Fruit fly (Drosophila melanogaster) whole organism, wandering third instar larva: ENCODE measurements around the gene CG14628.

Experiments
- Abd-B ChIP-seq: fragments of >200 bp; optimal IDR thresholded peaks from 2 replicates; lab custom pipeline; 2017; ENCODE audit warnings: missing biosample characterization, missing genetic modification characterization
- CG32264 ChIP-seq: fragments of 200-800 bp; sonication (Bioruptor generic); optimal IDR thresholded peaks from 2 replicates; lab custom pipeline; 2016; ENCODE audit warnings: missing biosample characterization, missing genetic modification characterization
- CG9705 ChIP-seq: fragments of 200-800 bp; sonication (Bioruptor generic); optimal IDR thresholded peaks from 2 replicates; lab custom pipeline; 2018; ENCODE audit warnings: missing biosample characterization, mild to moderate bottlenecking, missing genetic modification characterization
- CrebA ChIP-seq: fragments of 200-800 bp; sonication (Bioruptor generic); optimal IDR thresholded peaks from 2 replicates; lab custom pipeline; 2016; ENCODE audit warnings: missing biosample characterization, mild to moderate bottlenecking, missing genetic modification characterization, borderline replicate concordance
- Dif ChIP-seq: fragments of 200-275, 200-300 bp; sonication (Bioruptor generic); optimal IDR thresholded peaks from 2 replicates; lab custom pipeline; 2018; ENCODE audit warnings: missing biosample characterization, missing genetic modification characterization; ENCODE audit not compliant: partially characterized antibody
- GATAd ChIP-seq: sonication (Bioruptor generic); optimal IDR thresholded peaks from 2 replicates; lab custom pipeline; 2016; ENCODE audit warnings: missing biosample characterization, missing genetic modification characterization
- HLH106 ChIP-seq: fragments of 200-800 bp; optimal IDR thresholded peaks from 3 replicates; lab custom pipeline; 2019; ENCODE audit warnings: missing biosample characterization, mild to moderate bottlenecking, missing genetic modification characterization, moderate library complexity
- Hnf4 ChIP-seq: fragments of 200-800 bp; sonication (Bioruptor generic); optimal IDR thresholded peaks from 2 replicates; lab custom pipeline; 2016; ENCODE audit warnings: missing biosample characterization, mild to moderate bottlenecking, missing genetic modification characterization
- Hr78 ChIP-seq: fragments of >200 bp; optimal IDR thresholded peaks from 2 replicates; lab custom pipeline; 2017; ENCODE audit warnings: missing biosample characterization, missing genetic modification characterization
- Myc ChIP-seq: fragments of >200 bp; optimal IDR thresholded peaks from 2 replicates; lab custom pipeline; 2017
- OdsH ChIP-seq: fragments of 200-800 bp; sonication (Bioruptor generic); optimal IDR thresholded peaks from 2 replicates; lab custom pipeline; 2016; ENCODE audit warnings: missing biosample characterization, mild to moderate bottlenecking, missing genetic modification characterization
- Rel ChIP-seq, 2 experiments: fragments of 200-800 bp; sonication (Bioruptor generic) in 1 of 2; optimal IDR thresholded peaks; 2 replicates in 1 of 2; 3 replicates in 1 of 2; lab custom pipeline; 2016 to 2019; ENCODE audit warnings: mild to moderate bottlenecking in 2 of 2, missing biosample characterization in 2 of 2, missing genetic modification characterization in 2 of 2, moderate library complexity in 1 of 2
- Sp1 ChIP-seq: fragments of 200-800 bp; sonication (Bioruptor generic); optimal IDR thresholded peaks from 3 replicates; lab custom pipeline; 2019; ENCODE audit warnings: missing biosample characterization, mild to moderate bottlenecking, missing genetic modification characterization, moderate library complexity
- Vsx2 ChIP-seq: fragments of 200-300, 225-300 bp; sonication (Bioruptor generic); optimal IDR thresholded peaks from 2 replicates; lab custom pipeline; 2018; ENCODE audit warnings: missing biosample characterization, missing genetic modification characterization; ENCODE audit not compliant: partially characterized antibody
- br ChIP-seq: fragments of 200-800 bp; sonication (Bioruptor generic); optimal IDR thresholded peaks from 2 replicates; lab custom pipeline; 2016; ENCODE audit warnings: missing biosample characterization, missing genetic modification characterization
- brk ChIP-seq: fragments of 200-800 bp; sonication (Bioruptor generic); optimal IDR thresholded peaks from 2 replicates; lab custom pipeline; 2016; ENCODE audit warnings: missing biosample characterization, mild to moderate bottlenecking, missing genetic modification characterization
- dl ChIP-seq, 2 experiments: fragments of 175-275, 200-275 bp in 1 of 2; fragments of 200-275 bp in 1 of 2; sonication (Bioruptor generic); optimal IDR thresholded peaks; lab custom pipeline; 2018; ENCODE audit warnings: mild to moderate bottlenecking in 2 of 2, missing biosample characterization in 2 of 2, missing genetic modification characterization in 2 of 2, moderate library complexity in 2 of 2; ENCODE audit not compliant: partially characterized antibody in 2 of 2, insufficient read depth in 1 of 2
- dmrt93B ChIP-seq: fragments of 200-800 bp; sonication (Bioruptor generic); optimal IDR thresholded peaks from 2 replicates; lab custom pipeline; 2018; ENCODE audit warnings: missing biosample characterization, mild to moderate bottlenecking, missing genetic modification characterization
- dsf ChIP-seq: sonication (Bioruptor generic); optimal IDR thresholded peaks from 2 replicates; lab custom pipeline; 2016; ENCODE audit warnings: missing biosample characterization, missing genetic modification characterization, borderline replicate concordance
- ey ChIP-seq: fragments of 200-800 bp; sonication (Bioruptor generic); optimal IDR thresholded peaks from 2 replicates; lab custom pipeline; 2016; ENCODE audit warnings: missing biosample characterization, missing genetic modification characterization
- foxo ChIP-seq, 2 experiments: fragments of 200-800 bp; sonication (Bioruptor generic); optimal IDR thresholded peaks; 2 replicates in 1 of 2; 3 replicates in 1 of 2; lab custom pipeline; 2016 to 2017; ENCODE audit warnings: missing biosample characterization in 2 of 2, missing genetic modification characterization in 2 of 2
- fru ChIP-seq: fragments of 200-800 bp; sonication (Bioruptor generic); optimal IDR thresholded peaks from 3 replicates; lab custom pipeline; 2016; ENCODE audit warnings: missing biosample characterization, mild to moderate bottlenecking, missing genetic modification characterization
- h ChIP-seq: fragments of 200-800 bp; sonication (Bioruptor generic); optimal IDR thresholded peaks from 3 replicates; lab custom pipeline; 2016; ENCODE audit warnings: missing biosample characterization, mild to moderate bottlenecking, missing genetic modification characterization
- lola ChIP-seq: fragments of >200 bp; optimal IDR thresholded peaks from 2 replicates; lab custom pipeline; 2017; ENCODE audit warnings: missing biosample characterization, missing genetic modification characterization
- pan ChIP-seq: fragments of >200 bp; optimal IDR thresholded peaks from 2 replicates; lab custom pipeline; 2017
- psq ChIP-seq: fragments of 200-800 bp; sonication (Bioruptor generic); optimal IDR thresholded peaks from 3 replicates; lab custom pipeline; 2017; ENCODE audit warnings: missing biosample characterization, mild to moderate bottlenecking, missing genetic modification characterization, moderate library complexity
- rgr ChIP-seq: fragments of 200-800 bp; sonication (Bioruptor generic); optimal IDR thresholded peaks from 3 replicates; lab custom pipeline; 2016; ENCODE audit warnings: missing biosample characterization, mild to moderate bottlenecking, missing genetic modification characterization
- sage ChIP-seq: fragments of 200-800 bp; sonication (Bioruptor generic); optimal IDR thresholded peaks from 2 replicates; lab custom pipeline; 2016; ENCODE audit warnings: missing biosample characterization, mild to moderate bottlenecking, missing genetic modification characterization
- tai ChIP-seq: sonication (Bioruptor generic); optimal IDR thresholded peaks from 2 replicates; lab custom pipeline; 2016; ENCODE audit warnings: missing biosample characterization, missing genetic modification characterization
- usp ChIP-seq: fragments of >200 bp; optimal IDR thresholded peaks from 2 replicates; lab custom pipeline; 2017; ENCODE audit warnings: missing biosample characterization, missing genetic modification characterization
- woc ChIP-seq: sonication (Bioruptor generic); optimal IDR thresholded peaks from 2 replicates; lab custom pipeline; 2016; ENCODE audit warnings: missing biosample characterization, mild to moderate bottlenecking, missing genetic modification characterization

Gene CG14628

dm6 chrX:1142567-1143347 lies 2.7 kb upstream of the CG14628 start:
- TF ChIP-seq HLH106 (tag; lab: Kevin White, UChicago), result no peak
- TF ChIP-seq foxo (GFP tag; optimal IDR thresholded peaks at IDR 0.05; lab: Kevin White, UChicago), result no peak
- no peak for TF ChIP-seq tai
- TF ChIP-seq br (GFP tag; lab: Kevin White, UChicago), result no peak
- no peak for TF ChIP-seq Rel (GFP tag; optimal IDR thresholded peaks at IDR 0.05; lab: Kevin White, UChicago)
- TF ChIP-seq Rel (tag; optimal IDR thresholded peaks at IDR 0.05; lab: Kevin White, UChicago), result no peak
- no peak for TF ChIP-seq dmrt93B (GFP tag; lab: Kevin White, UChicago)
- no peak for TF ChIP-seq ey
- no peak for TF ChIP-seq Vsx2 (GFP tag; lab: Kevin White, UChicago)
- TF ChIP-seq usp (GFP tag; lab: Kevin White, UChicago), result no peak
- TF ChIP-seq Hr78 (GFP tag; lab: Kevin White, UChicago), result no peak
- no peak for TF ChIP-seq dsf (GFP tag; lab: Kevin White, UChicago)
- TF ChIP-seq Abd-B, result no peak
- no peak for TF ChIP-seq CG9705
- TF ChIP-seq Dif (GFP tag; lab: Kevin White, UChicago), result no peak
- no peak for TF ChIP-seq Hnf4 (GFP tag; lab: Kevin White, UChicago)
- no peak for TF ChIP-seq CrebA (GFP tag; lab: Kevin White, UChicago)

dm6 chrX:1161913-1162439 lies 16.5 kb downstream of the CG14628 start, which contains the start of gene eIF4E7:
eIF4E7 (minus strand) TSS chrX:1162389.
- TF ChIP-seq HLH106 (tag; lab: Kevin White, UChicago) (no peak), brk (no peak), CG32264 (GFP tag; lab: Kevin White, UChicago) (no peak), usp (GFP tag; lab: Kevin White, UChicago) (no peak), woc (GFP tag; lab: Kevin White, UChicago) (no peak), Myc (lab: Kevin White, UChicago) (no peak), dsf (GFP tag; lab: Kevin White, UChicago) (no peak), OdsH (no peak), CG9705 (no peak), psq (GFP tag; lab: Kevin White, UChicago) (no peak), lola (GFP tag; lab: Kevin White, UChicago) (no peak), dl (GFP tag; optimal IDR thresholded peaks at IDR 0.05; lab: Kevin White, UChicago; ENCODE audit: insufficient read depth in 1 of 2, partially characterized antibody in 2 of 2) (no peak), dmrt93B (GFP tag; lab: Kevin White, UChicago) (no peak), h (GFP tag; lab: Kevin White, UChicago) (no peak)
- TF ChIP-seq, all 38 proteins: peak for 0

- peak; percentile 4 for TF ChIP-seq fru (GFP tag; lab: Kevin White, UChicago)
- TF ChIP-seq Rel (GFP tag; optimal IDR thresholded peaks at IDR 0.05; lab: Kevin White, UChicago), result no peak
- no peak for TF ChIP-seq Rel (tag; optimal IDR thresholded peaks at IDR 0.05; lab: Kevin White, UChicago)
Observed at dm6 chrX:1170117-1170878, 24.9 kb downstream of the CG14628 start, which contains the start of gene CG11378. CG11378 (plus strand) TSS chrX:1170828.

- TF ChIP-seq foxo (GFP tag; optimal IDR thresholded peaks at IDR 0.05; lab: Kevin White, UChicago), result peak in 1 of 2 experiments; percentile 65
- no peak for TF ChIP-seq Vsx2 (GFP tag; lab: Kevin White, UChicago)
- TF ChIP-seq dl (GFP tag; optimal IDR thresholded peaks at IDR 0.05; lab: Kevin White, UChicago; ENCODE audit: insufficient read depth in 1 of 2, partially characterized antibody in 2 of 2), result no peak
- TF ChIP-seq Hnf4 (GFP tag; lab: Kevin White, UChicago), result peak; percentile 42
- no peak for TF ChIP-seq CG32264 (GFP tag; lab: Kevin White, UChicago)
- TF ChIP-seq Sp1 (GFP tag; lab: Kevin White, UChicago), result peak; percentile 38
- no peak for TF ChIP-seq brk
- peak; percentile 56 for TF ChIP-seq HLH106 (tag; lab: Kevin White, UChicago)
- TF ChIP-seq Hr78 (GFP tag; lab: Kevin White, UChicago), result no peak
- TF ChIP-seq usp (GFP tag; lab: Kevin White, UChicago), result no peak
- no peak for TF ChIP-seq dsf (GFP tag; lab: Kevin White, UChicago)
- TF ChIP-seq CrebA (GFP tag; lab: Kevin White, UChicago), result no peak
- TF ChIP-seq tai, result no peak
- TF ChIP-seq psq (GFP tag; lab: Kevin White, UChicago), result peak; percentile 37
- peak; percentile 6 for TF ChIP-seq CG9705
- TF ChIP-seq Myc (lab: Kevin White, UChicago), result no peak
- peak; percentile 51 for TF ChIP-seq br (GFP tag; lab: Kevin White, UChicago)
- peak; percentile 30 for TF ChIP-seq OdsH
- TF ChIP-seq dmrt93B (GFP tag; lab: Kevin White, UChicago), result peak; percentile 23
- TF ChIP-seq pan, result no peak
- no peak for TF ChIP-seq GATAd (GFP tag; lab: Kevin White, UChicago)
- TF ChIP-seq h (GFP tag; lab: Kevin White, UChicago), result peak; percentile 63
- peak; percentile 60 for TF ChIP-seq fru (GFP tag; lab: Kevin White, UChicago)
- TF ChIP-seq lola (GFP tag; lab: Kevin White, UChicago), result no peak
- peak; percentile 0 for TF ChIP-seq woc (GFP tag; lab: Kevin White, UChicago)
- peak; percentile 37 for TF ChIP-seq ey
- no peak for TF ChIP-seq sage (GFP tag; lab: Kevin White, UChicago)
- peak; percentile 38 for TF ChIP-seq rgr (GFP tag; lab: Kevin White, UChicago)
Observed at dm6 chrX:1171018-1171417, 25.6 kb downstream of the CG14628 start.
